Worm (Caenorhabditis elegans): ENCODE data around the gene F46G11.4.

ce11 chrX:5841060-5841642 lies 42.6 kb upstream of the F46G11.4 start, which contains the start of gene puf-9:
- no peak for TF ChIP-seq F49E8.2 (tag; optimal IDR thresholded peaks at IDR 0.05; ENCODE audit: insufficient read depth)
- TF ChIP-seq snpc-1.1 (tag; optimal IDR thresholded peaks at IDR 0.05; ENCODE audit: insufficient read depth): no peak
- TF ChIP-seq egl-44 (GFP tag; IDR thresholded peaks at IDR 0.05): peak; percentile 89
- peak; percentile 68 for TF ChIP-seq F52B5.7 (tag; optimal IDR thresholded peaks at IDR 0.05)
- TF ChIP-seq let-607 (tag; optimal IDR thresholded peaks at IDR 0.05): peak; percentile 98 to 99
- peak; percentile 89 for TF ChIP-seq madf-3 (GFP tag; IDR thresholded peaks at IDR 0.05)
- TF ChIP-seq snpc-4 (GFP tag; optimal IDR thresholded peaks at IDR 0.05): peak; percentile 37
- peak; percentile 79 to 87 (median 82) for TF ChIP-seq snpc-4 (tag; optimal IDR thresholded peaks at IDR 0.05)
- no peak for TF ChIP-seq hrde-1 (tag; optimal IDR thresholded peaks at IDR 0.05; ENCODE audit: borderline replicate concordance)
- no peak for TF ChIP-seq hlh-12 (tag; optimal IDR thresholded peaks at IDR 0.05)
- TF ChIP-seq ceh-79 (tag; optimal IDR thresholded peaks at IDR 0.05): peak; percentile 43
- peak; percentile 11 for TF ChIP-seq akir-1 (GFP tag; optimal IDR thresholded peaks at IDR 0.05)
- no peak for TF ChIP-seq mes-4 (tag; optimal IDR thresholded peaks at IDR 0.05)
- peak; percentile 32 for TF ChIP-seq dpl-1 (GFP tag; optimal IDR thresholded peaks at IDR 0.05)
- peak; percentile 95 for TF ChIP-seq unc-62 (GFP tag; optimal IDR thresholded peaks at IDR 0.05)

All from whole organism, young adult.